Worm (Caenorhabditis elegans): Measurements from ENCODE around the gene R12B2.3.
A peak's percentile ranks its signal among the peaks of the same experiment; 100 is the strongest.

The R12B2.3 gene

ce11 chrIII:5834663-5835062, 29.3 kb downstream of the R12B2.3 start:
- no peak for TF ChIP-seq dao-5 (tag; optimal IDR thresholded peaks at IDR 0.05)
- TF ChIP-seq him-1 (tag; optimal IDR thresholded peaks at IDR 0.05) = no peak
- TF ChIP-seq W03F9.2 (tag; optimal IDR thresholded peaks at IDR 0.05) = no peak

- no peak for TF ChIP-seq dao-5 (tag; optimal IDR thresholded peaks at IDR 0.05)
- TF ChIP-seq W03F9.2 (tag; optimal IDR thresholded peaks at IDR 0.05) = no peak
Measured at ce11 chrIII:5835163-5835871, 29.9 kb downstream of the R12B2.3 start.

ce11 chrIII:5836261-5836660, 30.9 kb downstream of the R12B2.3 start:
- TF ChIP-seq him-1 (tag; optimal IDR thresholded peaks at IDR 0.05) (no peak), dao-5 (tag; optimal IDR thresholded peaks at IDR 0.05) (no peak), W03F9.2 (tag; optimal IDR thresholded peaks at IDR 0.05) (no peak)

ce11 chrIII:5836816-5837215, 31.4 kb downstream of the R12B2.3 start, which contains the start of gene W04D12.1:
W04D12.1 (plus strand) TSS chrIII:5836926.
- TF ChIP-seq dao-5 (tag; optimal IDR thresholded peaks at IDR 0.05) (no peak), W03F9.2 (tag; optimal IDR thresholded peaks at IDR 0.05) (no peak), him-1 (tag; optimal IDR thresholded peaks at IDR 0.05) (no peak)

ce11 chrIII:5838159-5839046, 33.0 kb downstream of the R12B2.3 start:
- TF ChIP-seq dao-5 (tag; optimal IDR thresholded peaks at IDR 0.05) (no peak), W03F9.2 (tag; optimal IDR thresholded peaks at IDR 0.05) (no peak), him-1 (tag; optimal IDR thresholded peaks at IDR 0.05) (no peak)

ce11 chrIII:5839147-5839546, 33.8 kb downstream of the R12B2.3 start:
- TF ChIP-seq W03F9.2 (tag; optimal IDR thresholded peaks at IDR 0.05) (no peak), him-1 (tag; optimal IDR thresholded peaks at IDR 0.05) (no peak), dao-5 (tag; optimal IDR thresholded peaks at IDR 0.05) (no peak)

ce11 chrIII:5839598-5839997, 34.2 kb downstream of the R12B2.3 start:
- TF ChIP-seq him-1 (tag; optimal IDR thresholded peaks at IDR 0.05) (no peak), W03F9.2 (tag; optimal IDR thresholded peaks at IDR 0.05) (no peak), dao-5 (tag; optimal IDR thresholded peaks at IDR 0.05) (no peak)

ce11 chrIII:5840277-5840676, 34.9 kb downstream of the R12B2.3 start:
- no peak for TF ChIP-seq W03F9.2 (tag; optimal IDR thresholded peaks at IDR 0.05)
- no peak for TF ChIP-seq him-1 (tag; optimal IDR thresholded peaks at IDR 0.05)
- TF ChIP-seq dao-5 (tag; optimal IDR thresholded peaks at IDR 0.05) = no peak

ce11 chrIII:5840815-5841573, 35.6 kb downstream of the R12B2.3 start:
- TF ChIP-seq dao-5 (tag; optimal IDR thresholded peaks at IDR 0.05) (no peak), W03F9.2 (tag; optimal IDR thresholded peaks at IDR 0.05) (no peak), him-1 (tag; optimal IDR thresholded peaks at IDR 0.05) (no peak)

- no peak for TF ChIP-seq him-1 (tag; optimal IDR thresholded peaks at IDR 0.05)
- no peak for TF ChIP-seq dao-5 (tag; optimal IDR thresholded peaks at IDR 0.05)
- no peak for TF ChIP-seq W03F9.2 (tag; optimal IDR thresholded peaks at IDR 0.05)
Measured at ce11 chrIII:5841676-5842075, 36.3 kb downstream of the R12B2.3 start.

- no peak for TF ChIP-seq dao-5 (tag; optimal IDR thresholded peaks at IDR 0.05)
- no peak for TF ChIP-seq W03F9.2 (tag; optimal IDR thresholded peaks at IDR 0.05)
- TF ChIP-seq him-1 (tag; optimal IDR thresholded peaks at IDR 0.05) = no peak
Measured at ce11 chrIII:5842920-5843319, 37.5 kb downstream of the R12B2.3 start.

ce11 chrIII:5843662-5844061, 38.3 kb downstream of the R12B2.3 start:
- TF ChIP-seq W03F9.2 (tag; optimal IDR thresholded peaks at IDR 0.05) = no peak
- TF ChIP-seq him-1 (tag; optimal IDR thresholded peaks at IDR 0.05) = no peak
- TF ChIP-seq dao-5 (tag; optimal IDR thresholded peaks at IDR 0.05) = no peak

- TF ChIP-seq him-1 (tag; optimal IDR thresholded peaks at IDR 0.05) = peak; percentile 83
- TF ChIP-seq dao-5 (tag; optimal IDR thresholded peaks at IDR 0.05) = no peak
Measured at ce11 chrIII:5845483-5845882, 40.1 kb downstream of the R12B2.3 start.

ce11 chrIII:5846412-5846811, 41.0 kb downstream of the R12B2.3 start:
- TF ChIP-seq dao-5 (tag; optimal IDR thresholded peaks at IDR 0.05) = no peak
- no peak for TF ChIP-seq W03F9.2 (tag; optimal IDR thresholded peaks at IDR 0.05)
- no peak for TF ChIP-seq him-1 (tag; optimal IDR thresholded peaks at IDR 0.05)

Data from whole organism, L4/young adult.